Worm (Caenorhabditis elegans) whole organism, L1 larva: ENCODE results near the gene C34E7.3.

Experiments used
- dsc-1 ChIP-seq: sonication (generic microtip); optimal IDR thresholded peaks from 2 replicates; lab custom pipeline; 2016; ENCODE audit warnings: mild to moderate bottlenecking, missing genetic modification characterization, missing compliant biosample characterization
- egl-13 ChIP-seq: sonication (generic microtip); optimal IDR thresholded peaks from 2 replicates; lab custom pipeline; 2016; ENCODE audit warnings: missing genotype, missing genetic modification reagents, missing genetic modification characterization, missing compliant biosample characterization
- elt-2 ChIP-seq: sonication (generic microtip); optimal IDR thresholded peaks from 2 replicates; lab custom pipeline; 2016; ENCODE audit warnings: missing genetic modification characterization, mild to moderate bottlenecking, inconsistent platforms, missing compliant biosample characterization, missing genetic modification reagents
- nhr-19 ChIP-seq: fragments of 200-800 bp; sonication (Bioruptor generic); conservative IDR thresholded peaks from 2 replicates; pipeline ENCODE4 v1.3.6; 2022; ENCODE audit warnings: missing genetic modification characterization, missing compliant biosample characterization
- nhr-20 ChIP-seq: sonication (generic microtip); optimal IDR thresholded peaks from 2 replicates; lab custom pipeline; 2016; ENCODE audit warnings: mild to moderate bottlenecking, missing genetic modification characterization, missing compliant biosample characterization
- snu-23 ChIP-seq: sonication (generic microtip); optimal IDR thresholded peaks from 2 replicates; lab custom pipeline; 2016; ENCODE audit warnings: missing genetic modification characterization, missing compliant biosample characterization
- unc-130 ChIP-seq: fragments of 150-350 bp; optimal IDR thresholded peaks from 2 replicates; lab custom pipeline; 2017; ENCODE audit warnings: missing biosample characterization, missing genetic modification characterization, inconsistent platforms
- unc-62 ChIP-seq: fragments of 150-350 bp; optimal IDR thresholded peaks from 2 replicates; lab custom pipeline; 2014; ENCODE audit warnings: missing biosample characterization, missing genetic modification reagents, missing genetic modification characterization

The C34E7.3 gene

DNA sequence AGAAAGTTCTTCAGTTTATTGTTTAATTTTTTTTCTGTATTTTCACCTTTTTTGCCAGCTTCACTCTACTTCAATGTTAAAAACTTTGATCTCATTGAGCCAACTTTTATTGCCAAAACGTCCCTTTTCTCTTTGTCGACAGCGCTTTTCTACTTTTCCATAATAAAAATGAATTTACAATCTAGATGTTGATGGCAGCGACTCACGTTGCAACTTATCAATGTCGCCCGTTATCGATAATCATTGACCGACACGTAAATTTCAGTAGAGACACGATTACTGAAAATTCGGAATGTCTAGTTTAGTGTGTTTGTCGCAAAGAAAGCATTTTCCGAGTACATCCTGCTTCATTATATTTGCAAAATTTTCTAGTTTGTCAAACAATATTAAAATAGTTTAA, 49.7 kb downstream of the C34E7.3 start:
- TF ChIP-seq nhr-20 (tag; lab: Kevin White, UChicago) (peak; percentile 8), nhr-19 (no peak), elt-2 (tag; lab: Kevin White, UChicago) (peak; percentile 46)

- TF ChIP-seq elt-2 (tag; lab: Kevin White, UChicago) (peak; percentile 62), snu-23 (GFP tag; lab: Kevin White, UChicago) (no peak), dsc-1 (tag; lab: Kevin White, UChicago) (no peak), egl-13 (tag; lab: Kevin White, UChicago) (no peak), unc-62 (GFP tag; lab: Kevin White, UChicago) (no peak), unc-130 (no peak)
- TF ChIP-seq, all 84 proteins: peak for 1
These were observed 51.3 kb downstream of the C34E7.3 start, which contains the start of gene scav-4 for ce11 chrX:12981393-12981792. Gene scav-4 (plus strand): TSS chrX:12981775.
